Fruit fly (Drosophila melanogaster): ENCODE data around the gene CG10680.

dm6 chr2L:19958520-19959161 lies 5.3 kb upstream of the CG10680 start, which contains the start of gene COX4:
- TF ChIP-seq h (GFP tag; optimal IDR thresholded peaks at IDR 0.05) (no peak), pan (optimal IDR thresholded peaks at IDR 0.05) (no peak), Myc (optimal IDR thresholded peaks at IDR 0.05) (no peak), CG32264 (GFP tag; optimal IDR thresholded peaks at IDR 0.05) (no peak), Rel (GFP tag; optimal IDR thresholded peaks at IDR 0.05) (no peak), Rel (tag; optimal IDR thresholded peaks at IDR 0.05) (no peak), usp (GFP tag; optimal IDR thresholded peaks at IDR 0.05) (no peak), Dfd (GFP tag; optimal IDR thresholded peaks at IDR 0.05) (no peak), Hr78 (GFP tag; optimal IDR thresholded peaks at IDR 0.05) (no peak), Abd-B (GFP tag; optimal IDR thresholded peaks at IDR 0.05) (no peak), rgr (GFP tag; optimal IDR thresholded peaks at IDR 0.05) (no peak), psq (GFP tag; optimal IDR thresholded peaks at IDR 0.05) (no peak)

Measured in whole organism, wandering third instar larva.